Fruit fly (Drosophila melanogaster) whole organism, embryonic: ENCODE results near the gene ATPsynepsilonL.

Experiments used
- Ada2b ChIP-seq: fragments of 200-800 bp; sonication (Bioruptor generic); IDR thresholded peaks from 2 replicates; pipeline ENCODE4 v1.3.6; 2022; ENCODE audit warnings: missing biosample characterization, missing genetic modification characterization
- Antp ChIP-seq: fragments of 200-800 bp; sonication (Bioruptor generic); optimal IDR thresholded peaks from 3 replicates; lab custom pipeline; 2016; ENCODE audit warnings: missing biosample characterization, missing genetic modification characterization
- Atf3 ChIP-seq: fragments of 200-800 bp; sonication (Bioruptor generic); optimal IDR thresholded peaks from 3 replicates; lab custom pipeline; 2016; ENCODE audit warnings: missing biosample characterization, missing genetic modification characterization
- Bdp1 ChIP-seq: fragments of 200-800 bp; sonication (Bioruptor generic); optimal IDR thresholded peaks from 3 replicates; lab custom pipeline; 2016; ENCODE audit warnings: missing biosample characterization, missing genetic modification characterization
- CG1024 ChIP-seq: fragments of 200-800 bp; sonication (Bioruptor generic); IDR thresholded peaks from 2 replicates; pipeline ENCODE4 v1.3.6; 2022; ENCODE audit warnings: missing biosample characterization, missing genetic modification characterization
- CG10543 ChIP-seq: fragments of 200-800 bp; sonication (Bioruptor generic); optimal IDR thresholded peaks from 3 replicates; lab custom pipeline; 2017; ENCODE audit warnings: missing biosample characterization, mild to moderate bottlenecking, missing genetic modification characterization, moderate library complexity
- CG12219 ChIP-seq: fragments of 200-800 bp; sonication (Bioruptor generic); optimal IDR thresholded peaks from 3 replicates; lab custom pipeline; 2018; ENCODE audit warnings: missing biosample characterization, mild to moderate bottlenecking, missing genetic modification characterization
- CG12299 ChIP-seq: fragments of 200-800 bp; sonication (Bioruptor generic); optimal IDR thresholded peaks from 2 replicates; lab custom pipeline; 2018; ENCODE audit warnings: missing biosample characterization, mild to moderate bottlenecking, missing genetic modification characterization
- CG13296 ChIP-seq: fragments of 200-800 bp; sonication (Bioruptor generic); optimal IDR thresholded peaks from 3 replicates; lab custom pipeline; 2018; ENCODE audit warnings: missing biosample characterization, mild to moderate bottlenecking, missing genetic modification characterization
- CG14710 ChIP-seq: fragments of 200-800 bp; sonication (Bioruptor generic); optimal IDR thresholded peaks from 3 replicates; lab custom pipeline; 2019; ENCODE audit warnings: missing biosample characterization, mild to moderate bottlenecking, missing genetic modification characterization, moderate library complexity
- CG1603 ChIP-seq: fragments of 200-800 bp; sonication (Bioruptor generic); optimal IDR thresholded peaks from 2 replicates; lab custom pipeline; 2019; ENCODE audit warnings: missing biosample characterization, mild to moderate bottlenecking, missing genetic modification characterization, moderate library complexity
- CG17829 ChIP-seq: fragments of 200-800 bp; optimal IDR thresholded peaks from 2 replicates; lab custom pipeline; 2019; ENCODE audit warnings: missing biosample characterization, mild to moderate bottlenecking, missing genetic modification characterization, moderate library complexity
- CG18476 ChIP-seq: fragments of 200-800 bp; sonication (Bioruptor generic); optimal IDR thresholded peaks from 2 replicates; lab custom pipeline; 2016; ENCODE audit warnings: missing biosample characterization, mild to moderate bottlenecking, missing genetic modification characterization
- CG2116 ChIP-seq: fragments of 200-800 bp; sonication (Bioruptor generic); optimal IDR thresholded peaks from 3 replicates; lab custom pipeline; 2018; ENCODE audit warnings: missing biosample characterization, mild to moderate bottlenecking, missing genetic modification characterization
- CG5180 ChIP-seq: fragments of 200-800 bp; sonication (Bioruptor generic); optimal IDR thresholded peaks from 3 replicates; lab custom pipeline; 2017; ENCODE audit warnings: missing biosample characterization, missing genetic modification characterization, mild to moderate bottlenecking, moderate library complexity, missing genetic modification reagents
- CG6765 ChIP-seq: fragments of 200-800 bp; sonication (Bioruptor generic); optimal IDR thresholded peaks from 3 replicates; lab custom pipeline; 2017; ENCODE audit warnings: missing biosample characterization, mild to moderate bottlenecking, missing genetic modification characterization
- CG7357 ChIP-seq: fragments of 200-800 bp; sonication (Bioruptor generic); IDR thresholded peaks from 3 replicates; pipeline ENCODE4 v1.3.6; 2022; ENCODE audit warnings: missing biosample characterization, missing genetic modification characterization
- CG7372 ChIP-seq: fragments of 200-800 bp; sonication (Bioruptor generic); IDR thresholded peaks from 2 replicates; pipeline ENCODE4 v1.3.6; 2022; ENCODE audit warnings: missing biosample characterization, missing genetic modification characterization
- CG9727 ChIP-seq: fragments of 200-800 bp; sonication (Bioruptor generic); optimal IDR thresholded peaks from 3 replicates; lab custom pipeline; 2017; ENCODE audit warnings: missing biosample characterization, mild to moderate bottlenecking, missing genetic modification characterization
- Chrac-16 ChIP-seq: fragments of 200-800 bp; sonication (Bioruptor generic); optimal IDR thresholded peaks from 3 replicates; lab custom pipeline; 2016; ENCODE audit warnings: missing biosample characterization, missing genetic modification characterization
- Dek ChIP-seq: fragments of 200-800 bp; sonication (Bioruptor generic); optimal IDR thresholded peaks from 3 replicates; lab custom pipeline; 2019; ENCODE audit warnings: missing biosample characterization, mild to moderate bottlenecking, missing genetic modification characterization, moderate library complexity
- Dip3 ChIP-seq: fragments of 200-800 bp; sonication (Bioruptor generic); optimal IDR thresholded peaks from 3 replicates; lab custom pipeline; 2016; ENCODE audit warnings: missing biosample characterization, missing genetic modification characterization
- Dref ChIP-seq: fragments of 200-800 bp; sonication (Bioruptor generic); IDR thresholded peaks from 2 replicates; pipeline ENCODE4 v1.3.6; 2022; ENCODE audit warnings: missing biosample characterization, missing genetic modification characterization
- Elba2 ChIP-seq: fragments of 200-800 bp; sonication (Bioruptor generic); optimal IDR thresholded peaks from 3 replicates; lab custom pipeline; 2016; ENCODE audit warnings: missing biosample characterization, missing genetic modification characterization
- Hey ChIP-seq: fragments of 200-800 bp; sonication (Bioruptor generic); optimal IDR thresholded peaks from 3 replicates; lab custom pipeline; 2018; ENCODE audit warnings: missing biosample characterization, mild to moderate bottlenecking, missing genetic modification characterization
- Hr39 ChIP-seq: fragments of >200 bp; optimal IDR thresholded peaks from 2 replicates; lab custom pipeline; 2017
- Max ChIP-seq: fragments of 200-800 bp; sonication (Bioruptor generic); optimal IDR thresholded peaks from 2 replicates; lab custom pipeline; 2016; ENCODE audit warnings: missing biosample characterization, mild to moderate bottlenecking, missing genetic modification characterization
- Meics ChIP-seq: fragments of 200-800 bp; sonication (Bioruptor generic); optimal IDR thresholded peaks from 2 replicates; lab custom pipeline; 2017; ENCODE audit warnings: missing biosample characterization, mild to moderate bottlenecking, missing genetic modification characterization
- Pdp1 ChIP-seq, 2 experiments: fragments of 200-800 bp; sonication (Bioruptor generic); optimal IDR thresholded peaks; 3 replicates each; lab custom pipeline; 2016; ENCODE audit warnings: missing biosample characterization in 2 of 2, missing genetic modification characterization in 2 of 2, mild to moderate bottlenecking in 1 of 2, moderate library complexity in 1 of 2
- Sox102F ChIP-seq: fragments of 200-800 bp; sonication (Bioruptor generic); optimal IDR thresholded peaks from 2 replicates; lab custom pipeline; 2018; ENCODE audit warnings: missing biosample characterization, mild to moderate bottlenecking, missing genetic modification characterization, moderate library complexity
- Stat92E ChIP-seq, 3 experiments: fragments of >200 bp in 2 of 3; fragments of 200-800 bp in 1 of 3; sonication (Bioruptor generic) in 1 of 3; optimal IDR thresholded peaks; 2 replicates each; lab custom pipeline; 2017 to 2019; ENCODE audit warnings: missing biosample characterization in 3 of 3, missing genetic modification characterization in 3 of 3, mild to moderate bottlenecking in 1 of 3, moderate library complexity in 1 of 3
- Taf1 ChIP-seq: fragments of 200-800 bp; sonication (Bioruptor generic); IDR thresholded peaks from 2 replicates; pipeline ENCODE4 v1.3.6; 2022; ENCODE audit warnings: missing biosample characterization, missing genetic modification characterization
- chinmo ChIP-seq: fragments of 200-800 bp; sonication (Bioruptor generic); IDR thresholded peaks from 4 replicates; pipeline ENCODE4 v1.3.6; 2022; ENCODE audit warnings: missing biosample characterization, missing genetic modification characterization; ENCODE audit not compliant: partially characterized antibody
- corto ChIP-seq: fragments of 200-800 bp; sonication (Bioruptor generic); optimal IDR thresholded peaks from 2 replicates; lab custom pipeline; 2016; ENCODE audit warnings: missing biosample characterization, mild to moderate bottlenecking, missing genetic modification characterization, moderate library complexity
- crol ChIP-seq: fragments of 200-800 bp; sonication (Bioruptor generic); IDR thresholded peaks from 2 replicates; pipeline ENCODE4 v1.3.6; 2022; ENCODE audit warnings: missing biosample characterization, missing genetic modification characterization
- dmrt11E ChIP-seq: fragments of 200-800 bp; sonication (Bioruptor generic); optimal IDR thresholded peaks from 3 replicates; lab custom pipeline; 2018; ENCODE audit warnings: missing biosample characterization, mild to moderate bottlenecking, missing genetic modification characterization, moderate library complexity
- eve ChIP-seq, 2 experiments: fragments of >200 bp; optimal IDR thresholded peaks; 2 replicates each; lab custom pipeline; 2017; ENCODE audit warnings: missing biosample characterization in 2 of 2, missing genetic modification characterization in 2 of 2
- hth ChIP-seq: fragments of >200 bp; optimal IDR thresholded peaks from 2 replicates; lab custom pipeline; 2017; ENCODE audit warnings: inconsistent platforms
- nom ChIP-seq: fragments of 200-800 bp; sonication (Bioruptor generic); optimal IDR thresholded peaks from 2 replicates; lab custom pipeline; 2017; ENCODE audit warnings: missing biosample characterization, missing genetic modification characterization, mild to moderate bottlenecking, moderate library complexity, missing genetic modification reagents
- oc ChIP-seq: fragments of 200-800 bp; sonication (Bioruptor generic); optimal IDR thresholded peaks from 2 replicates; lab custom pipeline; 2018; ENCODE audit warnings: missing biosample characterization, mild to moderate bottlenecking, missing genetic modification characterization, moderate library complexity
- otp ChIP-seq: fragments of 200-800 bp; sonication (Bioruptor generic); IDR thresholded peaks from 3 replicates; pipeline ENCODE4, ENCODE4 v1.3.6; 2022; ENCODE audit warnings: missing biosample characterization, missing genetic modification characterization
- pan ChIP-seq, 4 experiments: fragments of >200 bp in 3 of 4; fragments of 200-800 bp in 1 of 4; sonication (Bioruptor generic) in 1 of 4; optimal IDR thresholded peaks in 3 of 4; IDR thresholded peaks in 1 of 4; 2 replicates each; pipeline versions ENCODE4 v1.3.6 to Lab custom; 2017 to 2022; ENCODE audit warnings: missing biosample characterization in 2 of 4, missing genetic modification characterization in 2 of 4, mixed read lengths in 1 of 4
- psq ChIP-seq: fragments of 200-800 bp; sonication (Bioruptor generic); optimal IDR thresholded peaks from 2 replicates; lab custom pipeline; 2017; ENCODE audit warnings: missing biosample characterization, missing genetic modification characterization
- sd ChIP-seq: fragments of 200-800 bp; sonication (Bioruptor generic); optimal IDR thresholded peaks from 3 replicates; lab custom pipeline; 2018; ENCODE audit warnings: missing biosample characterization, mild to moderate bottlenecking, missing genetic modification characterization, moderate library complexity
- so ChIP-seq: fragments of 200-800 bp; sonication (Bioruptor generic); IDR thresholded peaks from 3 replicates; pipeline ENCODE4 v1.3.6; 2022; ENCODE audit warnings: missing biosample characterization, missing genetic modification characterization
- sob ChIP-seq: fragments of 200-800 bp; sonication (Bioruptor generic); IDR thresholded peaks from 2 replicates; pipeline ENCODE4 v1.3.6; 2022; ENCODE audit warnings: missing biosample characterization, missing genetic modification characterization
- ssp ChIP-seq: fragments of 200-800 bp; sonication (Bioruptor generic); IDR thresholded peaks from 2 replicates; pipeline ENCODE4 v1.3.6; 2022; ENCODE audit warnings: missing biosample characterization, missing genetic modification characterization
- tgo ChIP-seq: fragments of 200-800 bp; sonication (Bioruptor generic); IDR thresholded peaks from 3 replicates; pipeline ENCODE4 v1.3.6; 2022; ENCODE audit warnings: missing biosample characterization, missing genetic modification characterization
- tna ChIP-seq: fragments of 200-800 bp; sonication (Bioruptor generic); IDR thresholded peaks from 2 replicates; pipeline ENCODE4 v1.3.6; 2022; ENCODE audit warnings: missing biosample characterization, missing genetic modification characterization; ENCODE audit not compliant: partially characterized antibody
- z ChIP-seq: fragments of 200-800 bp; sonication (Bioruptor generic); IDR thresholded peaks from 3 replicates; pipeline ENCODE4 v1.3.6; 2022; ENCODE audit warnings: missing biosample characterization, missing genetic modification characterization

The ATPsynepsilonL gene

DNA sequence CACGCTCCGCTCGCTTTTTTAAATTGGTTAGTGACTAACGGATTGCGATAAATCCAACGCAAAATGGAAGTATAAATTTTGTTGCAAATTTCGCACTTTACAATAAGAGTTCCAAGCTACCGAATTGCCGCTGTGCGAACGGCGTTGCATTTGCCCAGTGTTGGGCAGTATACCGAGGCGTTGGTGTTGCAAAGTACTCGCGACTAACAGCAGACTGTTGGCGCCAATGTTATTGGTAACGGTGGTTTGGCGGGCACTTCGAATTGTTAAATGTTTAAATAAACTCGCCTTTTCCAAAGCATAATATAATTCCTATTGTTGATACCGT lies 12.7 kb downstream of the ATPsynepsilonL start (continued):
- TF ChIP-seq CG17829 (tag; lab: Kevin White, UChicago) (peak; percentile 10), ssp (GFP tag; lab: Robert Waterston, UW) (no peak), CG6765 (GFP tag; lab: Kevin White, UChicago) (peak; percentile 24), CG1603 (peak; percentile 65), nom (GFP tag; lab: Kevin White, UChicago) (peak; percentile 17), CG12219 (no peak), CG5180 (GFP tag; lab: Kevin White, UChicago) (no peak), corto (GFP tag; lab: Kevin White, UChicago) (no peak), tna (no peak), dmrt11E (tag; lab: Kevin White, UChicago) (no peak), Max (GFP tag; lab: Kevin White, UChicago) (no peak), Bdp1 (GFP tag; lab: Kevin White, UChicago) (no peak), Atf3 (GFP tag; lab: Kevin White, UChicago) (no peak), CG1024 (GFP tag; lab: Robert Waterston, UW) (no peak), Dek (tag; lab: Kevin White, UChicago) (no peak), sd (tag; lab: Kevin White, UChicago) (no peak), Dip3 (GFP tag; lab: Kevin White, UChicago) (peak; percentile 44), pan (optimal IDR thresholded peaks at IDR 0.05; lab: Kevin White, UChicago) (no peak), pan (GFP tag; optimal IDR thresholded peaks at IDR 0.05 in 1 of 2, IDR thresholded peaks at IDR 0.05 in 1 of 2) (no peak), Taf1 (GFP tag; lab: Robert Waterston, UW) (no peak), Stat92E (GFP tag; optimal IDR thresholded peaks at IDR 0.05; lab: Kevin White, UChicago) (peak in 1 of 3 experiments; percentile 18), Antp (peak; percentile 34), CG13296 (GFP tag; lab: Kevin White, UChicago) (peak; percentile 7), CG7372 (GFP tag; lab: Robert Waterston, UW) (no peak), CG9727 (GFP tag; lab: Kevin White, UChicago) (no peak), Sox102F (GFP tag; lab: Kevin White, UChicago) (no peak), oc (no peak), CG18476 (GFP tag; lab: Kevin White, UChicago) (no peak), Elba2 (GFP tag; lab: Kevin White, UChicago) (peak; percentile 66), CG14710 (tag; lab: Kevin White, UChicago) (peak; percentile 31)

- TF ChIP-seq Meics (GFP tag; lab: Kevin White, UChicago) (no peak), tgo (no peak), Hey (no peak), sob (GFP tag; lab: Robert Waterston, UW) (0 out of 2 replicates have a peak, but pooled peaks have one; percentile 6), CG5180 (GFP tag; lab: Kevin White, UChicago) (peak; percentile 16), so (GFP tag; lab: Robert Waterston, UW) (0 out of 3 replicates have a peak, but pooled peaks have one; percentile 25), Pdp1 (GFP tag; optimal IDR thresholded peaks at IDR 0.05; lab: Kevin White, UChicago) (peak in 1 of 2 experiments; percentile 52), Dref (GFP tag; lab: Robert Waterston, UW) (no peak), pan (optimal IDR thresholded peaks at IDR 0.05; lab: Kevin White, UChicago) (no peak), pan (GFP tag; optimal IDR thresholded peaks at IDR 0.05 in 1 of 2, IDR thresholded peaks at IDR 0.05 in 1 of 2) (no peak), CG12299 (tag; lab: Kevin White, UChicago) (no peak), crol (GFP tag; lab: Robert Waterston, UW) (peak; percentile 33; the same call in 1 of the 2 replicates), Chrac-16 (GFP tag; lab: Kevin White, UChicago) (no peak), z (GFP tag; lab: Robert Waterston, UW) (0 out of 3 replicates have a peak, but pooled peaks have one; percentile 1), Hr39 (no peak), CG7357 (GFP tag; lab: Robert Waterston, UW) (0 out of 3 replicates have a peak, but pooled peaks have one; percentile 32), CG2116 (no peak), eve (GFP tag; optimal IDR thresholded peaks at IDR 0.05; lab: Kevin White, UChicago) (no peak), hth (lab: Kevin White, UChicago) (no peak), Ada2b (GFP tag; lab: Robert Waterston, UW) (no peak), nom (GFP tag; lab: Kevin White, UChicago) (no peak), CG7372 (GFP tag; lab: Robert Waterston, UW) (no peak), otp (GFP tag; lab: Robert Waterston, UW) (peak; percentile 88), CG10543 (GFP tag; lab: Kevin White, UChicago) (peak; percentile 24), chinmo (0 out of 4 replicates have a peak, but pooled peaks have one; percentile 42), psq (no peak)
Measured at dm6 chr3R:10135011-10135410, 13.4 kb downstream of the ATPsynepsilonL start.
